Worm (Caenorhabditis elegans): ENCODE results near the gene egl-23.

Gene egl-23

ce11 chrIV:13988781-13989180 lies at the start of gene egl-23:
Gene egl-23, plus strand, starts transcription at chrIV:13989081.
- TF ChIP-seq ceh-2 (tag; optimal IDR thresholded peaks at IDR 0.05) (no peak), madf-2 (tag; optimal IDR thresholded peaks at IDR 0.05) (no peak), ceh-24 (tag; optimal IDR thresholded peaks at IDR 0.05) (no peak), dve-1 (tag; optimal IDR thresholded peaks at IDR 0.05) (no peak), hlh-15 (tag; optimal IDR thresholded peaks at IDR 0.05) (no peak), lim-6 (tag; optimal IDR thresholded peaks at IDR 0.05) (no peak), ets-4 (tag; optimal IDR thresholded peaks at IDR 0.05) (no peak), F13H6.1 (tag; optimal IDR thresholded peaks at IDR 0.05) (no peak), hlh-30 (tag; optimal IDR thresholded peaks at IDR 0.05; ENCODE audit: insufficient read depth) (no peak), ahr-1 (tag; optimal IDR thresholded peaks at IDR 0.05) (no peak), ceh-34 (tag; optimal IDR thresholded peaks at IDR 0.05) (no peak), pax-1 (tag; optimal IDR thresholded peaks at IDR 0.05) (no peak), ceh-30 (tag; optimal IDR thresholded peaks at IDR 0.05) (no peak), pha-4 (tag; optimal IDR thresholded peaks at IDR 0.05) (no peak), ceh-19 (GFP tag; optimal IDR thresholded peaks at IDR 0.05) (no peak)

ce11 chrIV:13940847-13941246 lies 48.0 kb upstream of the egl-23 start:
- no peak for TF ChIP-seq Y22D7AL.16 (tag; optimal IDR thresholded peaks at IDR 0.05)

- TF ChIP-seq C38D4.7 (GFP tag; optimal IDR thresholded peaks at IDR 0.05) (no peak), gmeb-2 (tag; optimal IDR thresholded peaks at IDR 0.05) (no peak)
These were observed 47.2 kb upstream of the egl-23 start for ce11 chrIV:13941640-13942039.

- TF ChIP-seq pha-2 (tag; optimal IDR thresholded peaks at IDR 0.05) (no peak), sox-2 (GFP tag; IDR thresholded peaks at IDR 0.05) (peak; percentile 41), ceh-31 (tag; optimal IDR thresholded peaks at IDR 0.05) (peak; percentile 9), ttx-3 (tag; optimal IDR thresholded peaks at IDR 0.05) (no peak), nfya-1 (tag; optimal IDR thresholded peaks at IDR 0.05) (peak; percentile 58), sox-4 (tag; optimal IDR thresholded peaks at IDR 0.05) (no peak), mec-3 (tag; optimal IDR thresholded peaks at IDR 0.05; ENCODE audit: borderline replicate concordance) (no peak)
These were observed 43.7 kb upstream of the egl-23 start for ce11 chrIV:13945188-13945587.

- no peak for TF ChIP-seq C08G9.2 (tag; optimal IDR thresholded peaks at IDR 0.05)
These were observed 34.9 kb upstream of the egl-23 start for ce11 chrIV:13953974-13954373.

ce11 chrIV:13954578-13954977 lies 34.3 kb upstream of the egl-23 start:
- TF ChIP-seq elt-4 (tag; optimal IDR thresholded peaks at IDR 0.05) (no peak), nhr-232 (tag; optimal IDR thresholded peaks at IDR 0.05) (no peak), dmd-4 (tag; optimal IDR thresholded peaks at IDR 0.05; ENCODE audit: borderline replicate concordance) (no peak)

- TF ChIP-seq fkh-6 (tag; optimal IDR thresholded peaks at IDR 0.05) (no peak), tbx-2 (tag; optimal IDR thresholded peaks at IDR 0.05) (peak; percentile 84), ceh-19 (GFP tag; optimal IDR thresholded peaks at IDR 0.05) (no peak), nfya-1 (tag; optimal IDR thresholded peaks at IDR 0.05) (peak; percentile 43), odd-2 (tag; optimal IDR thresholded peaks at IDR 0.05) (no peak), gmeb-2 (tag; optimal IDR thresholded peaks at IDR 0.05) (peak; percentile 9), sox-2 (GFP tag; IDR thresholded peaks at IDR 0.05) (no peak), ttx-3 (tag; optimal IDR thresholded peaks at IDR 0.05) (no peak), pros-1 (tag; optimal IDR thresholded peaks at IDR 0.05) (peak; percentile 48), hlh-30 (tag; optimal IDR thresholded peaks at IDR 0.05; ENCODE audit: insufficient read depth) (peak; percentile 62), pag-3 (tag; optimal IDR thresholded peaks at IDR 0.05; ENCODE audit: borderline replicate concordance) (no peak), dve-1 (tag; optimal IDR thresholded peaks at IDR 0.05) (peak; percentile 18), ref-2 (tag; optimal IDR thresholded peaks at IDR 0.05) (peak; percentile 62), unc-3 (GFP tag; conservative IDR thresholded peaks at IDR 0.05) (no peak), unc-3 (tag; optimal IDR thresholded peaks at IDR 0.05) (peak; percentile 12), zip-5 (tag; optimal IDR thresholded peaks at IDR 0.05) (no peak), unc-55 (GFP tag; optimal IDR thresholded peaks at IDR 0.05) (peak; percentile 79), C38D4.7 (GFP tag; optimal IDR thresholded peaks at IDR 0.05) (no peak), ceh-18 (tag; optimal IDR thresholded peaks at IDR 0.05) (peak; percentile 79), elt-2 (tag; optimal IDR thresholded peaks at IDR 0.05) (no peak), ceh-2 (tag; optimal IDR thresholded peaks at IDR 0.05) (no peak)
These were observed 9.0 kb upstream of the egl-23 start, which contains the start of gene dnbp-1 for ce11 chrIV:13979797-13980459. Gene dnbp-1, minus strand, starts transcription at chrIV:13979847.

Data from whole organism, late embryonic.